Fruit fly (Drosophila melanogaster): ENCODE measurements around the gene CG14881.
A peak's percentile ranks its signal among the peaks of the same experiment; 100 is the strongest.

The CG14881 gene

DNA sequence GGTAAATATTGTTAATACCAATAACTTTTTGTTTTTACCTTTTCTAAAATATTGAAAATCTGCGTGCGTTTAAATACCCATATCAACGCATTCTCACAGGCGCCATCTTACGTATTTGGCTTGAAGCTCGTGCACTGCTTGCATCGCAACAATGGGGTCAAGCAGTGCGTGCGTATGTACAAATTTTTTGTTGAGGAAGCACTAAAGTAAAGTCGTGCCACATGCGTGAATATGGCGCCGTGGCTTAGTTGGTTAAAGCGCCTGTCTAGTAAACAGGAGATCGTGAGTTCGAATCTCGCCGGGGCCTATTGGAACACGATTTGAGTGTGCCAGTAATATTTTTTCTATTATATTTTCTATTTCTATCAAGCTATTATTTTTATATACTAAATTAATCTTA is 3.0 kb upstream of the CG14881 start:
- peak; percentile 60 for TF ChIP-seq N (GFP tag; optimal IDR thresholded peaks at IDR 0.05)
- peak; percentile 66 for TF ChIP-seq Hnf4 (GFP tag; optimal IDR thresholded peaks at IDR 0.05)
- TF ChIP-seq jim (GFP tag; optimal IDR thresholded peaks at IDR 0.05): no peak
- TF ChIP-seq woc (GFP tag; optimal IDR thresholded peaks at IDR 0.05): no peak
- peak; percentile 27 for TF ChIP-seq rgr (GFP tag; optimal IDR thresholded peaks at IDR 0.05)
- TF ChIP-seq HLH106 (tag; optimal IDR thresholded peaks at IDR 0.05): peak; percentile 13
- TF ChIP-seq CrebA (GFP tag; optimal IDR thresholded peaks at IDR 0.05; ENCODE audit: borderline replicate concordance): no peak
- no peak for TF ChIP-seq Dif (GFP tag; optimal IDR thresholded peaks at IDR 0.05; ENCODE audit: partially characterized antibody)
- TF ChIP-seq Vsx2 (GFP tag; optimal IDR thresholded peaks at IDR 0.05; ENCODE audit: partially characterized antibody): no peak
- TF ChIP-seq Jra (GFP tag; optimal IDR thresholded peaks at IDR 0.05): no peak
- TF ChIP-seq foxo (GFP tag; optimal IDR thresholded peaks at IDR 0.05): peak in 1 of 2 experiments; percentile 20
- no peak for TF ChIP-seq CG9705 (GFP tag; optimal IDR thresholded peaks at IDR 0.05)
- TF ChIP-seq Rel (GFP tag; optimal IDR thresholded peaks at IDR 0.05): no peak
- TF ChIP-seq Rel (tag; optimal IDR thresholded peaks at IDR 0.05): peak; percentile 6
- TF ChIP-seq Hr83 (GFP tag; optimal IDR thresholded peaks at IDR 0.05; ENCODE audit: poor library complexity, severe bottlenecking): peak; percentile 19
- peak; percentile 85 for TF ChIP-seq Myc (optimal IDR thresholded peaks at IDR 0.05)
- TF ChIP-seq br (GFP tag; optimal IDR thresholded peaks at IDR 0.05): peak; percentile 25
- peak; percentile 1 for TF ChIP-seq Sp1 (GFP tag; optimal IDR thresholded peaks at IDR 0.05)
- TF ChIP-seq sage (GFP tag; optimal IDR thresholded peaks at IDR 0.05): no peak

DNA sequence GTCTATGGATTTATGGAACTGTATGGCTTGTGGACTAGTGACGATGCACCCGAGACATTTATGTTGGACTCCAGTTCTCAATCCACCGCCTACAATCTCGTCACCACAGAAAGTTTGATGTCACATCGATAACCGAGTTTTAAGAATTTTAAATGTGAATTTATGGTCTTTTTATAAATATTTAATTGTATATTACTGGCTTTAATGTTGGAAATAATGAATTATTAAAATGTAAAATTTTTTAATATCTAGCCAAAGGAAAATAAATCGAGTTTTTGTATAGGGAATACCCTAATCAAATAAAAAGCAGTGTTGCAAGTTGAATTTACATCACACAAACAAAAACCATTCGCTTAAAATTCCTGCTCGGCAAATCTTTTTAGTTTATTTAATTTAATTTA is 2.0 kb upstream of the CG14881 start, which contains the start of gene Fntb:
TSS of gene Fntb (plus strand) at position 334 of the 401 bp plus-strand sequence.
- peak; percentile 57 for TF ChIP-seq CG9705 (GFP tag; optimal IDR thresholded peaks at IDR 0.05)
- no peak for TF ChIP-seq N (GFP tag; optimal IDR thresholded peaks at IDR 0.05)
- no peak for TF ChIP-seq CG32264 (GFP tag; optimal IDR thresholded peaks at IDR 0.05)
- TF ChIP-seq CrebA (GFP tag; optimal IDR thresholded peaks at IDR 0.05; ENCODE audit: borderline replicate concordance): no peak
- no peak for TF ChIP-seq fru (GFP tag; optimal IDR thresholded peaks at IDR 0.05)
- TF ChIP-seq Hnf4 (GFP tag; optimal IDR thresholded peaks at IDR 0.05): no peak
- TF ChIP-seq OdsH (GFP tag; optimal IDR thresholded peaks at IDR 0.05): peak; percentile 65
- peak; percentile 77 for TF ChIP-seq HLH106 (tag; optimal IDR thresholded peaks at IDR 0.05)
- TF ChIP-seq Dif (GFP tag; optimal IDR thresholded peaks at IDR 0.05; ENCODE audit: partially characterized antibody): no peak
- no peak for TF ChIP-seq tai (GFP tag; optimal IDR thresholded peaks at IDR 0.05)
- peak in 1 of 2 experiments; percentile 78 for TF ChIP-seq foxo (GFP tag; optimal IDR thresholded peaks at IDR 0.05)
- TF ChIP-seq lola (GFP tag; optimal IDR thresholded peaks at IDR 0.05): no peak
- TF ChIP-seq brk (GFP tag; optimal IDR thresholded peaks at IDR 0.05): no peak
- no peak for TF ChIP-seq dl (GFP tag; optimal IDR thresholded peaks at IDR 0.05; ENCODE audit: insufficient read depth in 1 of 2, partially characterized antibody in 2 of 2)
- TF ChIP-seq Vsx2 (GFP tag; optimal IDR thresholded peaks at IDR 0.05; ENCODE audit: partially characterized antibody): no peak
- TF ChIP-seq Dfd (GFP tag; optimal IDR thresholded peaks at IDR 0.05): no peak
- no peak for TF ChIP-seq Myc (optimal IDR thresholded peaks at IDR 0.05)
- peak; percentile 48 for TF ChIP-seq woc (GFP tag; optimal IDR thresholded peaks at IDR 0.05)
- peak; percentile 15 for TF ChIP-seq sv (GFP tag; optimal IDR thresholded peaks at IDR 0.05)
- TF ChIP-seq dmrt93B (GFP tag; optimal IDR thresholded peaks at IDR 0.05): no peak
- peak; percentile 70 for TF ChIP-seq Sp1 (GFP tag; optimal IDR thresholded peaks at IDR 0.05)
- TF ChIP-seq rgr (GFP tag; optimal IDR thresholded peaks at IDR 0.05): peak; percentile 64
- TF ChIP-seq sage (GFP tag; optimal IDR thresholded peaks at IDR 0.05): no peak
- TF ChIP-seq psq (GFP tag; optimal IDR thresholded peaks at IDR 0.05): peak; percentile 57
- no peak for TF ChIP-seq Abd-B (GFP tag; optimal IDR thresholded peaks at IDR 0.05)
- TF ChIP-seq usp (GFP tag; optimal IDR thresholded peaks at IDR 0.05): no peak
- TF ChIP-seq ey (GFP tag; optimal IDR thresholded peaks at IDR 0.05): peak; percentile 51
- TF ChIP-seq dsf (GFP tag; optimal IDR thresholded peaks at IDR 0.05; ENCODE audit: borderline replicate concordance): no peak
- TF ChIP-seq Mio (GFP tag; optimal IDR thresholded peaks at IDR 0.05): no peak
- TF ChIP-seq Hr78 (GFP tag; optimal IDR thresholded peaks at IDR 0.05): no peak
- TF ChIP-seq GATAd (GFP tag; optimal IDR thresholded peaks at IDR 0.05): no peak
- no peak for TF ChIP-seq jim (GFP tag; optimal IDR thresholded peaks at IDR 0.05)
- TF ChIP-seq h (GFP tag; optimal IDR thresholded peaks at IDR 0.05): no peak
- TF ChIP-seq Hr83 (GFP tag; optimal IDR thresholded peaks at IDR 0.05; ENCODE audit: poor library complexity, severe bottlenecking): no peak
- TF ChIP-seq Rel (GFP tag; optimal IDR thresholded peaks at IDR 0.05): no peak
- peak; percentile 76 for TF ChIP-seq Rel (tag; optimal IDR thresholded peaks at IDR 0.05)
- no peak for TF ChIP-seq pan (optimal IDR thresholded peaks at IDR 0.05)
- TF ChIP-seq br (GFP tag; optimal IDR thresholded peaks at IDR 0.05): peak; percentile 68
- TF ChIP-seq Jra (GFP tag; optimal IDR thresholded peaks at IDR 0.05): peak; percentile 51

All from whole organism, wandering third instar larva.